Worm (Caenorhabditis elegans) whole organism, L2 larva: ENCODE measurements around the gene srw-13.

Experiments
- blmp-1 ChIP-seq: sonication (generic microtip); optimal IDR thresholded peaks from 2 replicates; lab custom pipeline; 2017; ENCODE audit warnings: missing genetic modification characterization, mild to moderate bottlenecking, missing compliant biosample characterization, antibody characterized with exemption, moderate library complexity; ENCODE audit not compliant: insufficient read depth
- ceh-16 ChIP-seq: fragments of 150-350 bp; optimal IDR thresholded peaks from 2 replicates; lab custom pipeline; 2014; ENCODE audit warnings: missing biosample characterization, missing genetic modification characterization
- ceh-82 ChIP-seq: fragments of 150-350 bp; optimal IDR thresholded peaks from 2 replicates; lab custom pipeline; 2014; ENCODE audit warnings: missing biosample characterization, missing genetic modification characterization
- fos-1 ChIP-seq: fragments of 150-350 bp; optimal IDR thresholded peaks from 2 replicates; lab custom pipeline; 2014; ENCODE audit warnings: missing biosample characterization, missing genetic modification characterization
- gmeb-1 ChIP-seq: fragments of 150-350 bp; optimal IDR thresholded peaks from 2 replicates; lab custom pipeline; 2014; ENCODE audit warnings: missing biosample characterization, missing genetic modification characterization
- mdl-1 ChIP-seq, 2 experiments: fragments of 150-350 bp in 1 of 2; sonication (generic microtip) in 1 of 2; optimal IDR thresholded peaks; 2 replicates each; lab custom pipeline; 2017; ENCODE audit warnings: missing biosample characterization in 2 of 2, missing genetic modification characterization in 2 of 2
- nhr-11 ChIP-seq: fragments of 150-350 bp; optimal IDR thresholded peaks from 2 replicates; lab custom pipeline; 2014; ENCODE audit warnings: missing biosample characterization, missing genetic modification characterization
- nhr-12 ChIP-seq: fragments of 150-350 bp; optimal IDR thresholded peaks from 2 replicates; lab custom pipeline; 2014; ENCODE audit warnings: missing biosample characterization, missing genetic modification characterization
- snpc-4 ChIP-seq: fragments of 150-350 bp; optimal IDR thresholded peaks from 2 replicates; lab custom pipeline; 2014; ENCODE audit warnings: missing biosample characterization, missing genetic modification characterization
- unc-62 ChIP-seq: fragments of 150-350 bp; optimal IDR thresholded peaks from 2 replicates; lab custom pipeline; 2014; ENCODE audit warnings: missing biosample characterization, missing genetic modification reagents, missing genetic modification characterization
- zag-1 ChIP-seq: fragments of 150-350 bp; optimal IDR thresholded peaks from 2 replicates; lab custom pipeline; 2014; ENCODE audit warnings: missing biosample characterization, missing genetic modification characterization

DNA sequence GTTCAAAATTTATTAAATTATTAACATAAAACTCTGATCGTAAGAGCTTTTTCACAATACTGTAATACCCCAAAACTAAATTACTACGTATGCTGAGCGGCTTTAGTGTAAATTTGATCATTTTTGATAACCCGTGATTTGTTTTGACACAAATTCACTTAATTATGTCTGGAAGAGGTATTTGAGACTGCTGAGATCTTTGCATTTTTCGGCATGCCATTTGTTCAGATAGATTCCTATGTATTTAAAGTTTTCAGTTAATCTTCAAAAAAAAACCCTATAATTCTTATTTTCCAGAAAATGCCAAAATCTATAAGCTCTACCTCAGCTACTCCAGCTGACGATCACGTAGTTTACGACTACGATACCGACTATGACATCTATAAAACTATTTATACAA, 2.1 kb upstream of the srw-13 start, which contains the start of gene srw-15:
- TF ChIP-seq snpc-4 (tag; lab: Kevin White, UChicago): no peak
- no peak for TF ChIP-seq zag-1 (tag; lab: Kevin White, UChicago)
- TF ChIP-seq gmeb-1: no peak
- no peak for TF ChIP-seq unc-62 (GFP tag; lab: Kevin White, UChicago)
- no peak for TF ChIP-seq nhr-12 (tag; lab: Kevin White, UChicago)
- no peak for TF ChIP-seq nhr-11 (tag; lab: Kevin White, UChicago)
- no peak for TF ChIP-seq blmp-1
- TF ChIP-seq ceh-16 (tag; lab: Kevin White, UChicago): no peak
- TF ChIP-seq fos-1 (tag; lab: Kevin White, UChicago): no peak
- TF ChIP-seq mdl-1 (tag; optimal IDR thresholded peaks at IDR 0.05; lab: Kevin White, UChicago): no peak
- no peak for TF ChIP-seq ceh-82 (tag; lab: Kevin White, UChicago)
